Fruit fly (Drosophila melanogaster) whole organism, embryonic: ENCODE measurements around the gene CG42866.

Experiments
- Atf-2 ChIP-seq: fragments of 200-800 bp; sonication (Bioruptor generic); optimal IDR thresholded peaks from 2 replicates; lab custom pipeline; 2016; ENCODE audit warnings: missing biosample characterization, missing genetic modification characterization
- BtbVII ChIP-seq: fragments of 200-800 bp; sonication (Bioruptor generic); optimal IDR thresholded peaks from 3 replicates; lab custom pipeline; 2017; ENCODE audit warnings: missing biosample characterization, mild to moderate bottlenecking, missing genetic modification characterization
- CG10147 ChIP-seq: fragments of 200-800 bp; sonication (Bioruptor generic); optimal IDR thresholded peaks from 2 replicates; lab custom pipeline; 2019; ENCODE audit warnings: missing biosample characterization, mild to moderate bottlenecking, missing genetic modification characterization, moderate library complexity
- CG10462 ChIP-seq: fragments of 200-800 bp; sonication (Bioruptor generic); optimal IDR thresholded peaks from 2 replicates; lab custom pipeline; 2016; ENCODE audit warnings: missing biosample characterization, missing genetic modification characterization
- CG10565 ChIP-seq: fragments of 200-800 bp; sonication (Bioruptor generic); optimal IDR thresholded peaks from 3 replicates; lab custom pipeline; 2016; ENCODE audit warnings: missing biosample characterization, mild to moderate bottlenecking, missing genetic modification characterization
- CG11085 ChIP-seq: fragments of 200-800 bp; sonication (Bioruptor generic); IDR thresholded peaks from 2 replicates; pipeline ENCODE4 v1.3.6; 2022; ENCODE audit warnings: missing biosample characterization, missing genetic modification characterization
- CG11696 ChIP-seq: fragments of 200-800 bp; sonication (Bioruptor generic); IDR thresholded peaks from 2 replicates; pipeline ENCODE4 v1.3.6; 2022; ENCODE audit warnings: missing biosample characterization, missing genetic modification characterization
- CG12071 ChIP-seq: fragments of 200-800 bp; sonication (Bioruptor generic); optimal IDR thresholded peaks from 3 replicates; lab custom pipeline; 2018; ENCODE audit warnings: missing biosample characterization, mild to moderate bottlenecking, missing genetic modification characterization
- CG12219 ChIP-seq: fragments of 200-800 bp; sonication (Bioruptor generic); optimal IDR thresholded peaks from 3 replicates; lab custom pipeline; 2018; ENCODE audit warnings: missing biosample characterization, mild to moderate bottlenecking, missing genetic modification characterization
- CG12299 ChIP-seq: fragments of 200-800 bp; sonication (Bioruptor generic); optimal IDR thresholded peaks from 2 replicates; lab custom pipeline; 2018; ENCODE audit warnings: missing biosample characterization, mild to moderate bottlenecking, missing genetic modification characterization
- CG13123 ChIP-seq: fragments of 200-800 bp; sonication (Bioruptor generic); optimal IDR thresholded peaks from 2 replicates; lab custom pipeline; 2016; ENCODE audit warnings: missing biosample characterization, missing genetic modification characterization
- CG14710 ChIP-seq: fragments of 200-800 bp; sonication (Bioruptor generic); optimal IDR thresholded peaks from 3 replicates; lab custom pipeline; 2019; ENCODE audit warnings: missing biosample characterization, mild to moderate bottlenecking, missing genetic modification characterization, moderate library complexity
- CG16813 ChIP-seq: fragments of 200-800 bp; sonication (Bioruptor generic); IDR thresholded peaks from 3 replicates; pipeline ENCODE4 v1.3.6; 2022; ENCODE audit warnings: missing biosample characterization, missing genetic modification characterization; ENCODE audit not compliant: partially characterized antibody
- CG17361 ChIP-seq: fragments of 200-800 bp; sonication (Bioruptor generic); IDR thresholded peaks from 3 replicates; pipeline ENCODE4 v1.3.6; 2022; ENCODE audit warnings: missing biosample characterization, missing genetic modification characterization
- CG18011 ChIP-seq: fragments of 200-800 bp; sonication (Bioruptor generic); optimal IDR thresholded peaks from 2 replicates; lab custom pipeline; 2017; ENCODE audit warnings: missing biosample characterization, missing genetic modification characterization, mild to moderate bottlenecking, moderate library complexity, missing genotype
- CG18262 ChIP-seq: fragments of 200-800 bp; optimal IDR thresholded peaks from 3 replicates; lab custom pipeline; 2019; ENCODE audit warnings: missing biosample characterization, mild to moderate bottlenecking, missing genetic modification characterization, moderate library complexity
- CG2875 ChIP-seq: fragments of 200-800 bp; sonication (Bioruptor generic); optimal IDR thresholded peaks from 2 replicates; lab custom pipeline; 2017; ENCODE audit warnings: missing biosample characterization, mild to moderate bottlenecking, missing genetic modification characterization, missing genetic modification reagents
- CG32532 ChIP-seq: fragments of 200-800 bp; sonication (Bioruptor generic); IDR thresholded peaks from 2 replicates; pipeline ENCODE4 v1.3.6; 2022; ENCODE audit warnings: missing biosample characterization, missing genetic modification characterization
- CG6175 ChIP-seq: fragments of 200-800 bp; sonication (Bioruptor generic); IDR thresholded peaks from 3 replicates; pipeline ENCODE4 v1.3.6; 2022; ENCODE audit warnings: missing biosample characterization, missing genetic modification characterization
- CG7786 ChIP-seq: fragments of 200-800 bp; sonication (Bioruptor generic); optimal IDR thresholded peaks from 2 replicates; lab custom pipeline; 2016; ENCODE audit warnings: missing biosample characterization, missing genetic modification characterization
- CG8281 ChIP-seq: fragments of 200-800 bp; sonication (Bioruptor generic); optimal IDR thresholded peaks from 2 replicates; lab custom pipeline; 2018; ENCODE audit warnings: missing biosample characterization, mild to moderate bottlenecking, missing genetic modification characterization, moderate library complexity
- CG9437 ChIP-seq: fragments of 200-800 bp; sonication (Bioruptor generic); optimal IDR thresholded peaks from 2 replicates; lab custom pipeline; 2018; ENCODE audit warnings: missing biosample characterization, mild to moderate bottlenecking, missing genetic modification characterization
- CG9876 ChIP-seq: fragments of 200-800 bp; sonication (Bioruptor generic); optimal IDR thresholded peaks from 2 replicates; lab custom pipeline; 2016; ENCODE audit warnings: missing biosample characterization, missing genetic modification characterization
- CrebB ChIP-seq: fragments of 200-800 bp; sonication (Bioruptor generic); optimal IDR thresholded peaks from 3 replicates; lab custom pipeline; 2018; ENCODE audit warnings: missing biosample characterization, mild to moderate bottlenecking, missing genetic modification characterization
- Deaf1 ChIP-seq: fragments of 200-800 bp; optimal IDR thresholded peaks from 3 replicates; lab custom pipeline; 2019; ENCODE audit warnings: missing biosample characterization, mild to moderate bottlenecking, missing genetic modification characterization, moderate library complexity
- Elba2 ChIP-seq: fragments of 200-800 bp; sonication (Bioruptor generic); optimal IDR thresholded peaks from 3 replicates; lab custom pipeline; 2016; ENCODE audit warnings: missing biosample characterization, missing genetic modification characterization
- Fer3 ChIP-seq: fragments of 200-800 bp; sonication (Bioruptor generic); optimal IDR thresholded peaks from 2 replicates; lab custom pipeline; 2018; ENCODE audit warnings: missing biosample characterization, mild to moderate bottlenecking, missing genetic modification characterization, moderate library complexity
- H15 ChIP-seq: fragments of 200-800 bp; sonication (Bioruptor generic); IDR thresholded peaks from 3 replicates; pipeline ENCODE4 v1.3.6; 2022; ENCODE audit warnings: missing biosample characterization, missing genetic modification characterization
- HLHmδ ChIP-seq: fragments of 200-800 bp; sonication (Bioruptor generic); optimal IDR thresholded peaks from 2 replicates; lab custom pipeline; 2018; ENCODE audit warnings: missing biosample characterization, mild to moderate bottlenecking, missing genetic modification characterization, moderate library complexity
- HmgZ ChIP-seq: fragments of 200-800 bp; sonication (Bioruptor generic); optimal IDR thresholded peaks from 2 replicates; lab custom pipeline; 2018; ENCODE audit warnings: missing biosample characterization, mild to moderate bottlenecking, missing genetic modification characterization
- Hr51 ChIP-seq, 2 experiments: fragments of 200-800 bp; sonication (Bioruptor generic); optimal IDR thresholded peaks; 2 replicates in 1 of 2; 3 replicates in 1 of 2; lab custom pipeline; 2016 to 2018; ENCODE audit warnings: missing biosample characterization in 2 of 2, missing genetic modification characterization in 2 of 2, mild to moderate bottlenecking in 1 of 2, moderate library complexity in 1 of 2
- Rx ChIP-seq: fragments of 200-800 bp; sonication (Bioruptor generic); IDR thresholded peaks from 2 replicates; pipeline ENCODE4 v1.3.6; 2022; ENCODE audit warnings: missing biosample characterization, missing genetic modification characterization
- Sox102F ChIP-seq: fragments of 200-800 bp; sonication (Bioruptor generic); optimal IDR thresholded peaks from 2 replicates; lab custom pipeline; 2018; ENCODE audit warnings: missing biosample characterization, mild to moderate bottlenecking, missing genetic modification characterization, moderate library complexity
- Trl ChIP-seq, 3 experiments: fragments of >200 bp in 2 of 3; fragments of 200-800 bp in 1 of 3; sonication (Bioruptor generic) in 1 of 3; optimal IDR thresholded peaks; 2 replicates in 1 of 3; 3 replicates in 2 of 3; lab custom pipeline; 2016 to 2017; ENCODE audit warnings: missing biosample characterization in 1 of 3, missing genetic modification characterization in 1 of 3
- btn ChIP-seq: fragments of 200-800 bp; sonication (Bioruptor generic); optimal IDR thresholded peaks from 2 replicates; lab custom pipeline; 2016; ENCODE audit warnings: missing biosample characterization, missing genetic modification characterization
- chif ChIP-seq, 2 experiments: fragments of 200-800 bp; sonication (Bioruptor generic); optimal IDR thresholded peaks; 3 replicates each; lab custom pipeline; 2016; ENCODE audit warnings: missing biosample characterization in 2 of 2, missing genetic modification characterization in 2 of 2
- chn ChIP-seq: fragments of 200-800 bp; sonication (Bioruptor generic); optimal IDR thresholded peaks from 2 replicates; lab custom pipeline; 2016; ENCODE audit warnings: missing biosample characterization, missing genetic modification characterization
- dpn ChIP-seq, 2 experiments: fragments of 200-800 bp; sonication (Bioruptor generic); optimal IDR thresholded peaks; 3 replicates each; lab custom pipeline; 2016; ENCODE audit warnings: missing biosample characterization in 2 of 2, missing genetic modification characterization in 2 of 2
- dysf ChIP-seq: fragments of 200-800 bp; sonication (Bioruptor generic); IDR thresholded peaks from 3 replicates; pipeline ENCODE4 v1.3.6; 2022; ENCODE audit warnings: missing biosample characterization, missing genetic modification characterization
- luna ChIP-seq: fragments of 200-800 bp; sonication (Bioruptor generic); optimal IDR thresholded peaks from 2 replicates; lab custom pipeline; 2016; ENCODE audit warnings: missing biosample characterization, missing genetic modification characterization
- mirr ChIP-seq: fragments of 200-800 bp; sonication (Bioruptor generic); optimal IDR thresholded peaks from 3 replicates; lab custom pipeline; 2018; ENCODE audit warnings: missing biosample characterization, mild to moderate bottlenecking, missing genetic modification characterization
- nom ChIP-seq: fragments of 200-800 bp; sonication (Bioruptor generic); optimal IDR thresholded peaks from 2 replicates; lab custom pipeline; 2017; ENCODE audit warnings: missing biosample characterization, missing genetic modification characterization, mild to moderate bottlenecking, moderate library complexity, missing genetic modification reagents
- run ChIP-seq: fragments of 200-800 bp; sonication (Bioruptor generic); optimal IDR thresholded peaks from 3 replicates; lab custom pipeline; 2018; ENCODE audit warnings: missing biosample characterization, mild to moderate bottlenecking, missing genetic modification characterization
- sens-2 ChIP-seq: fragments of 200-800 bp; sonication (Bioruptor generic); IDR thresholded peaks from 2 replicates; pipeline ENCODE4 v1.3.6; 2022; ENCODE audit warnings: missing biosample characterization, missing genetic modification characterization
- slbo ChIP-seq: fragments of 200-800 bp; sonication (Bioruptor generic); IDR thresholded peaks from 2 replicates; pipeline ENCODE4 v1.3.6; 2022; ENCODE audit warnings: missing biosample characterization, missing genetic modification characterization
- sob ChIP-seq: fragments of 200-800 bp; sonication (Bioruptor generic); IDR thresholded peaks from 2 replicates; pipeline ENCODE4 v1.3.6; 2022; ENCODE audit warnings: missing biosample characterization, missing genetic modification characterization
- tio ChIP-seq: fragments of 200-800 bp; sonication (Bioruptor generic); optimal IDR thresholded peaks from 2 replicates; lab custom pipeline; 2017; ENCODE audit warnings: missing biosample characterization, missing genetic modification characterization, inconsistent platforms
- vfl ChIP-seq: fragments of 200-800 bp; sonication (Bioruptor generic); optimal IDR thresholded peaks from 2 replicates; lab custom pipeline; 2016; ENCODE audit warnings: missing biosample characterization, missing genetic modification characterization
- zf30C ChIP-seq: fragments of 200-800 bp; sonication (Bioruptor generic); optimal IDR thresholded peaks from 3 replicates; lab custom pipeline; 2018; ENCODE audit warnings: missing biosample characterization, mild to moderate bottlenecking, missing genetic modification characterization

The CG42866 gene

dm6 chr2L:19935085-19935846 is 26.2 kb downstream of the CG42866 start (continued):
- TF ChIP-seq BtbVII (GFP tag; lab: Kevin White, UChicago) (no peak), run (tag; lab: Kevin White, UChicago) (no peak), CG10147 (GFP tag; lab: Kevin White, UChicago) (no peak), HLHmδ (GFP tag; lab: Kevin White, UChicago) (peak; percentile 81), CG2875 (no peak), CG11085 (GFP tag; lab: Robert Waterston, UW) (no peak), CG6175 (no peak), Rx (GFP tag; lab: Robert Waterston, UW) (no peak), chif (GFP tag; optimal IDR thresholded peaks at IDR 0.05; lab: Kevin White, UChicago) (no peak), nom (peak; percentile 70), chn (GFP tag; lab: Kevin White, UChicago) (no peak), CG12219 (peak; percentile 36), sens-2 (GFP tag; lab: Robert Waterston, UW) (no peak), CG14710 (no peak), CG17361 (GFP tag; lab: Robert Waterston, UW) (no peak), CG7786 (no peak), CG10565 (GFP tag; lab: Kevin White, UChicago) (no peak), CG18011 (GFP tag; lab: Kevin White, UChicago) (no peak), luna (no peak), zf30C (GFP tag; lab: Kevin White, UChicago) (no peak), CG9437 (GFP tag; lab: Kevin White, UChicago) (no peak), Trl (optimal IDR thresholded peaks at IDR 0.05; lab: Kevin White, UChicago) (peak in 1 of 2 experiments; percentile 24), Trl (GFP tag; optimal IDR thresholded peaks at IDR 0.05; lab: Kevin White, UChicago) (peak; percentile 9), CG13123 (GFP tag; lab: Kevin White, UChicago) (no peak), CG32532 (GFP tag; lab: Robert Waterston, UW) (peak; percentile 17; the same call in 1 of the 2 replicates), HmgZ (tag; lab: Kevin White, UChicago) (peak; percentile 70), Atf-2 (GFP tag; lab: Kevin White, UChicago) (no peak), CG10462 (no peak), mirr (GFP tag; lab: Kevin White, UChicago) (peak; percentile 33), Fer3 (tag; lab: Kevin White, UChicago) (no peak), CG12071 (GFP tag; lab: Kevin White, UChicago) (peak; percentile 30), H15 (GFP tag; lab: Robert Waterston, UW) (no peak), btn (no peak), tio (GFP tag; lab: Kevin White, UChicago) (no peak), CG18262 (tag; lab: Kevin White, UChicago) (no peak), dysf (GFP tag; lab: Robert Waterston, UW) (no peak), CG11696 (GFP tag; lab: Robert Waterston, UW) (no peak), vfl (GFP tag; lab: Kevin White, UChicago) (no peak), slbo (GFP tag; lab: Robert Waterston, UW) (peak; percentile 44), Deaf1 (tag; lab: Kevin White, UChicago) (peak; percentile 99), Elba2 (GFP tag; lab: Kevin White, UChicago) (no peak), CG8281 (tag; lab: Kevin White, UChicago) (no peak), CG12299 (tag; lab: Kevin White, UChicago) (no peak), Hr51 (GFP tag; optimal IDR thresholded peaks at IDR 0.05; lab: Kevin White, UChicago) (no peak), dpn (GFP tag; optimal IDR thresholded peaks at IDR 0.05; lab: Kevin White, UChicago) (no peak), Sox102F (GFP tag; lab: Kevin White, UChicago) (no peak), CG9876 (GFP tag; lab: Kevin White, UChicago) (no peak), sob (peak; percentile 70), CrebB (tag; lab: Kevin White, UChicago) (peak; percentile 70), CG16813 (GFP tag; lab: Robert Waterston, UW) (0 out of 3 replicates have a peak, but pooled peaks have one; percentile 29)
